Fruit fly (Drosophila melanogaster) whole organism: Measurements from ENCODE around the gene Zip71B.
A peak's percentile ranks its signal among the peaks of the same experiment; 100 is the strongest.

ENCODE experiments used
- CG8478 ChIP-seq: fragments of >200 bp; optimal IDR thresholded peaks from 2 replicates; lab custom pipeline; 2018; ENCODE audit warnings: inconsistent platforms
- Dll ChIP-seq: fragments of >200 bp; optimal IDR thresholded peaks from 2 replicates; lab custom pipeline; 2017
- EcR ChIP-seq, 2 experiments: fragments of >200 bp; optimal IDR thresholded peaks; 2 replicates each; lab custom pipeline; 2017; ENCODE audit warnings: missing biosample characterization in 2 of 2, missing genetic modification characterization in 2 of 2, missing genetic modification reagents in 2 of 2
- pan ChIP-seq: fragments of >200 bp; optimal IDR thresholded peaks from 2 replicates; lab custom pipeline; 2017
- psq ChIP-seq: fragments of >200 bp; optimal IDR thresholded peaks from 2 replicates; lab custom pipeline; 2017
- usp ChIP-seq: fragments of >200 bp; optimal IDR thresholded peaks from 2 replicates; lab custom pipeline; 2017; ENCODE audit warnings: missing biosample characterization, missing genetic modification characterization, mixed read lengths

Zip71B gene

dm6 chr3L:14976026-14976425 lies 16.1 kb upstream of the Zip71B start:
- TF ChIP-seq pan (lab: Kevin White, UChicago) (no peak), CG8478 (lab: Kevin White, UChicago) (no peak), psq (lab: Kevin White, UChicago) (no peak), Dll (lab: Kevin White, UChicago) (no peak), usp (GFP tag; lab: Kevin White, UChicago) (no peak), EcR (GFP tag; optimal IDR thresholded peaks at IDR 0.05; lab: Kevin White, UChicago) (no peak)

- TF ChIP-seq usp (GFP tag; lab: Kevin White, UChicago) (no peak), EcR (GFP tag; optimal IDR thresholded peaks at IDR 0.05; lab: Kevin White, UChicago) (peak in 1 of 2 experiments; percentile 68)
Observed at dm6 chr3L:14977536-14978495, 14.3 kb upstream of the Zip71B start.

DNA sequence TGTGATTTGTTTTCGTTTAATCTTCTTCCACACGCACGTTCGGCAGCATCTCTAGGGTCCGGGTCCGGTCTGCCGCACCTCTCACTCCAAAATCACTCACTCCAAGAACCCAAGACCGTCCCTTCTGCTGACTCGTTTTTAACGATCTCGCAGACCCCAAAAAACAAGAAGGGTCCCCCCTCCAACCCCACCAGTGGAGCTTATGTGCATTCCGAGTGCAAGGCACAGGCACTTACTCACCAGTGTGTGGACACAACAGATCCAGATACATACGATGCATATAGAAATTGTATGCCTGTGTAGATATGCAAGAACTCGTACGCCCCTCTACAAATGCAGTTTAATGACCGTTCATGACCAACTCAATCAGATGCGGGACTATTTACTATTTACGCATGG lies 13.6 kb upstream of the Zip71B start:
- TF ChIP-seq psq (lab: Kevin White, UChicago) (no peak), usp (GFP tag; lab: Kevin White, UChicago) (no peak), EcR (GFP tag; optimal IDR thresholded peaks at IDR 0.05; lab: Kevin White, UChicago) (peak in 1 of 2 experiments; percentile 82)

DNA sequence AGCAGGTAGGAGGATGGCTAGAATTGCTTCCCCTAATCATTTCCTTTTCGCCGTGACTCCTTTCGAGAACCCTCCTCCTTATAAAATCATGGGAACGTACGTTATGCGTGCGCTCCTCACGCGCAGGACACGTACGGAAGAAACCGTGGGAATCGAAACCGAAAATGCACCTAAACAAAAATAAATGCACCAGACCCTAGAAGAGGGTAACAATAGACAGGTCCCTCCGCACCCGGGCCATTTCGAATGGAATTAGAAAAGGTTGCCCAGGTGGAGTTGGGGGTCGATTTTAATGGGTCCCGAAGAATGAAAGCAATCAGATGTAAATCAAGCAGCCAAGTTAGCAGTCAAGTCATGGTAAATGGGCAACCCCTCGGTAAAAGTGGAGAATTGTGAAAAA lies 12.8 kb upstream of the Zip71B start, which contains the start of gene CG3349:
CG3349 (plus strand) TSS at position 289 of the 400 bp plus-strand sequence.
- TF ChIP-seq EcR (GFP tag; optimal IDR thresholded peaks at IDR 0.05; lab: Kevin White, UChicago) (no peak), psq (lab: Kevin White, UChicago) (no peak), pan (lab: Kevin White, UChicago) (no peak)

DNA sequence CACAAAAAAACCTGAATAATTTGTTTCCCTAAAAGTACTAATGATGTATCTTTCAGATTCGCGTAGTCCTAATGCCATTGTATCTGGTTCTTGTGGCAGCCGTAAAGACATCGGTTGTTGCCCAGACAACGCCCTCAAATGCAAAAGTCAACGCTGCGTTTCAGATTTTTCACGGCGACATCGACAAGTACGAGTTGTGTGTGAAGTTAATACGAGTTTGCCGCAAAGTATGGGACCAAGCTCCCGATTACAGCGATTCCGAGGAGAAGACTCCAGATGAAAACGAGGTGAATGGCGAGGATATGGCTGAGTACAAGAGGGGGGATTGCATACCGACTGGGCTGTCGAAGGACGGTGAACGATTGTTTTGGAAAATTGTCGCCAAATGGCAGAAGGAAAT lies 12.1 kb upstream of the Zip71B start:
- TF ChIP-seq usp (GFP tag; lab: Kevin White, UChicago): no peak
- TF ChIP-seq Dll (lab: Kevin White, UChicago): no peak
- TF ChIP-seq CG8478 (lab: Kevin White, UChicago): no peak
- no peak for TF ChIP-seq pan (lab: Kevin White, UChicago)
- no peak for TF ChIP-seq psq (lab: Kevin White, UChicago)
- no peak for TF ChIP-seq EcR (GFP tag; optimal IDR thresholded peaks at IDR 0.05; lab: Kevin White, UChicago)

dm6 chr3L:14982675-14983084 lies 9.4 kb upstream of the Zip71B start, which contains the start of gene CG5114:
Gene CG5114 (plus strand): TSS chr3L:14982835.
- TF ChIP-seq psq (lab: Kevin White, UChicago): no peak
- no peak for TF ChIP-seq pan (lab: Kevin White, UChicago)
- no peak for TF ChIP-seq CG8478 (lab: Kevin White, UChicago)
- TF ChIP-seq Dll (lab: Kevin White, UChicago): no peak
- TF ChIP-seq EcR (GFP tag; optimal IDR thresholded peaks at IDR 0.05; lab: Kevin White, UChicago): no peak

DNA sequence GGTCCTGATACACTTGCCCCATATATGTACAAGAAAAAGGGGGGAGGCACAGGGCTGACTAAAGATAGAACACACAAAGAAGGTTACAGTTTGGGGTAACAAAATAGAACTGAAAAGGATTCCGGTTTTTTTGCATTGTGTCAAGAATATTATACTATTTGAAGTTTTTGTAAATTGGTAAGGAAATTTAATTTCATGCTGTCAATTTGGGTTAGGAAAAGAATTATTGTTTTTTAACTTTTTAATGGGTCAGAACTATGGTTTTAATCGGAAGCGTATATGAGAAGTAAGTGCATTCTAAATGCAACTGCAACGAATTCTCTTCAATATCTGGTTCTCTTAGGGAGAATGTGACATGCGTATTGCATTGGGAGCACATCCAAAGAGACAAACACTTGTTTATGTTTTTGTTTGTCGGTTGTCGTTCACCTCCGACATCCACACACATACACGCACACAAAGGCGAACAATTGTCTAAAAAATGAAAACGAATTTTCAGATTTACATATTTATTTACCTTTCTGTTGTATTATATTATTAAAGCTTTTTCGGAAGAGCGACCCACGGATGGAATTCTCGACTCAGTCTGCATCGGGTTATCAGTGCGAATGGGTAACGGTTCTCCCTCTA lies 7.5 kb upstream of the Zip71B start, which contains the start of gene mnd:
mnd (plus strand) TSS at position 580 of the 630 bp plus-strand sequence.
- TF ChIP-seq usp (GFP tag; lab: Kevin White, UChicago) (no peak), pan (lab: Kevin White, UChicago) (no peak)

DNA sequence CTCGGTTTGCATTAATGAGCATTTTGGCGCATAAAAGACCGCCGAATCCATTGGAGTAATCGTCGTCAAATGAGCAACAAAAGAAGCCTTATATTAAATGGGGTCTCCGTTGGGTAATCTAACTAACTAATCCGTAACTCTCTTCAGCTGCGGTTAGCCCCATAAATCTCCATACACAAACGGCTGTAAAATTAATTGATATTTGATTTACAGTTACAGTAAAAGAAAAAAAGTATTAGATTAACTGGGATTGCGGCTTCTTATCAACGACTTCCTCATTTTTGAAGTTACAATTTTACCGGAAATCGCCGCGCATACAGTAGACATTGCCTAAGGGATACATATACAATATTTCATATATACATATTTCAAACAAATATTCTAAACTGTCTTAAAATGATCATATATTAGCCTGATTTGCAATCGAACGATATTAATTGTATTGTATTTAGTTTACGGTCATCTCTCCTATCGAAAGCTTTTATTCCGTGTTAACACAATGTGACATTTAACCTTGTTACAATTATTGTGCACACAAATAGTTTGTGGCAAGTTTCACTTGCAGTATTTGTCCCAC lies 5.7 kb upstream of the Zip71B start:
- TF ChIP-seq psq (lab: Kevin White, UChicago): no peak
- no peak for TF ChIP-seq usp (GFP tag; lab: Kevin White, UChicago)
- TF ChIP-seq pan (lab: Kevin White, UChicago): no peak
- TF ChIP-seq CG8478 (lab: Kevin White, UChicago): no peak
- no peak for TF ChIP-seq Dll (lab: Kevin White, UChicago)
- TF ChIP-seq EcR (GFP tag; optimal IDR thresholded peaks at IDR 0.05; lab: Kevin White, UChicago): no peak

- no peak for TF ChIP-seq psq (lab: Kevin White, UChicago)
- peak in 1 of 2 experiments; percentile 55 for TF ChIP-seq EcR (GFP tag; optimal IDR thresholded peaks at IDR 0.05; lab: Kevin White, UChicago)
Observed at dm6 chr3L:14986984-14987896, 4.8 kb upstream of the Zip71B start.

DNA sequence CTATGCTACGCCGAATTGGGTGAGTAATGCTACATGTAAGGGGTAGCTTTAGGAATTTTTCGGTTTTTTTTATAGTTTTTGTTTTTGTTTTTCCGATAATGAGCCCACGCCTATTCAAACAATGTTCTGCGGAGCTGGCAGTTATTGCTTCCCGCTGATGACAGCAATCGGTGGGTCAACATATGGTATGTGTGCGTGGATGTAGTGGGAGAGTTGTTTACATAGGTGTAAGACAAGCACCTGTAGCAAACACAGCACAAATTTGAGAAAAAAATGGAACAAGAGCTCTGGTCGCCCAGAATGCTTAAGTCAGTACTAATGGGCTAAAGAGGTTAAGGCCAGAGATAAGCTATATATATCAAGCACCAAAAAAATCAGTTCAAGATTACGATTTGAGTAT lies 3.9 kb upstream of the Zip71B start:
- TF ChIP-seq CG8478 (lab: Kevin White, UChicago): no peak
- no peak for TF ChIP-seq usp (GFP tag; lab: Kevin White, UChicago)
- TF ChIP-seq pan (lab: Kevin White, UChicago): no peak

DNA sequence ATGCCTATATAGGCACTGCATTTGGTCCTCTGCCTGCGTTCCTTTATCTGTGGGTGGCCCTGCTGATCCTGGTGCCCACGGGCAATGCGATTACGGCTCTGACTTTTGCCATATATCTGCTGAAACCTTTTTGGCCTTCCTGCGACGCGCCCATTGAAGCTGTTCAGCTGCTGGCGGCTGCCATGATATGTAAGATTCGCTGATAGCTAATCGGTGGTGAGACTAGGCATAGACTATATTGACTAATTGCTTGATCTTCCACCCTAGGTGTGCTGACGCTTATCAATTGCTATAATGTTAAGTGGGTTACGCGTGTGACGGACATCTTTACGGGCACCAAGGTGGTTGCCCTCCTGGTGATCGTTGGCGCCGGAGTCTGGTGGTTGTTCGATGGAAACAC lies 2.2 kb upstream of the Zip71B start:
- TF ChIP-seq Dll (lab: Kevin White, UChicago): no peak
- TF ChIP-seq CG8478 (lab: Kevin White, UChicago): no peak
